Worm (Caenorhabditis elegans): Measurements from ENCODE around the gene kcnl-3.
A peak's percentile ranks its signal among the peaks of the same experiment; 100 is the strongest.

Gene kcnl-3

DNA sequence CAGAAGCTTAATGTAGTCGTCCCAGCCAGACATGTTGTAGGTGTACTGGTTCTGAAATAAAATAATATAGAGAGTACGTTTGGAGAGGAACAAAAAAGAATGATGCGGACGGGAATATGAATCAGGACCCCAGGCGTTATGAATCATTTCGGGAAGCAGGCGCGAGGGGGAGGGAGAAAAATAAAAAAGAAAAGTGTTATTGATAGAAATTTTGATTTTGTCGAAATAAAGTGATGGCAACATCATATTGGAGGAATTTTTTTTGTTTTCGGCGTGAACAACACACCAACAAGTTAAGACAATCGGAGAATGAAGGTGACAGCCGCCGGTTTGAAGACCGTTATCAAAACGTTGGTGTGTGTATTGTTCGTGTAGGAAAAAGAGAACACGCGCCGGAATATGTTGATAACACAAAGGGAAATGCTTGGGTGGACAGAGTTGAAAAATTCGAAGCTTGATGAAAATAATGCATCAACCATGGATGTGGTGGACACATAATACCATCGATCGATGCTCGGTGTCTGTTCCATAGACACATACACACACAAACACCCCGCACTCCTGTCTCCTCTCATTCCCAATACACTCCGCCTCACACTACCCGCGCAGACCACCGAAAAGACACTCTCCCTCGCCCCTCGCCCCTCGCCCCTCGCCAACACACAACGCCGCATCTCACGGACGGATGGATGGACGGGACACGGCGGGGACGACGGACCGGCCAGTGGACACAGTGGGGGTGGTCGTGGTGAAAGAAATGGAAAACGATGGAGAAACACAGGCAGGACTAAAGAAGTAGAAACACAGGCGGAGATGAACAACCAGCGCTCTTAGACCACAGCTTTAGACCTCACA, 32.4 kb upstream of the kcnl-3 start, which contains the start of gene pfn-2:
TSS of gene pfn-2 (minus strand) at position 51 of the 855 bp plus-strand sequence.
- TF ChIP-seq ztf-23 (GFP tag; IDR thresholded peaks at IDR 0.05) (peak; percentile 72; the same call in 1 of the 2 replicates), klf-2 (GFP tag; conservative IDR thresholded peaks at IDR 0.05) (0 out of 2 replicates have a peak, but pooled peaks have one; percentile 9), flt-1 (GFP tag; IDR thresholded peaks at IDR 0.05) (peak; percentile 57; the same call in 1 of the 2 replicates), cog-1 (tag; optimal IDR thresholded peaks at IDR 0.05) (no peak)

DNA sequence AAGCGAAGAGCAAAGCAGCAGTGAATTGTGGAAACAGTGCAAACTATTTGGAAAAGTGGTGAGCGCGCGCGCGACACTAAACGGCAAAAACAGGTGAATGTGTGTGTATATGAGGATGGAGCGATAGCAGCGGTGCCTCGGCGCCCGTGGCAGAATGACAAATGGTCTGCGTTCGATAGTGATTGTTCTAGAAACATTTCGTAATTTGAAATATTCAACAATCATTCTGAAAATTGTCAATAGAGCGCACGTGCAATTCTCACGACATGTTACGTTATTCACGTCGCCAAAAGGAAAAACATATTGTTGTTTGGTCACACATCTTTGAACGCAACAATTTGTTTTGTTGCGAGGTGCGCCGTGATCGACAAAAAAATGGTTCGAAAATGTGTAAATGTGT, 31.4 kb upstream of the kcnl-3 start:
- TF ChIP-seq med-1 (GFP tag; optimal IDR thresholded peaks at IDR 0.05; ENCODE audit: insufficient read depth) = no peak
- TF ChIP-seq ref-1 (GFP tag; conservative IDR thresholded peaks at IDR 0.05) = no peak

DNA sequence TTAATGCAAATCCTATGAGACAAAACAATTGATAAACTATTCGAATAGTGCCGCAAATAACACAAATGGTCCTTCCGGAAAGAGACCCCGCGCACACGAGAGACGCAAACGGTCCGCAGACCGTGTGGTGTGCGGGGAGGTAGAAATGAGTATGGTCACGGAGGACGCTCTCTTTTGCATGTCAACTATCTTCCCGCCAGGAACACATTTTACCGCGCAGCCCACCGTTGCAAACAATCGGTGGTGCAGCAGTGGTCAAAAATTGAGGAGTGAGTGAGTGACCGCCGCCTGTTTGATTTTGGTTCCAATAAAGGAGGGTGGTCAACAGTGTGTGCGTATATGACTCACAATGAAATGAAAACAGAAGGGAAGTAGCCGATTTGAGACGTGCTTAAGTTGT, 26.0 kb upstream of the kcnl-3 start:
- TF ChIP-seq med-1 (GFP tag; optimal IDR thresholded peaks at IDR 0.05; ENCODE audit: insufficient read depth) (no peak), cog-1 (tag; optimal IDR thresholded peaks at IDR 0.05) (peak; percentile 23), ref-1 (GFP tag; conservative IDR thresholded peaks at IDR 0.05) (no peak), ztf-23 (GFP tag; IDR thresholded peaks at IDR 0.05) (no peak), ztf-29 (GFP tag; IDR thresholded peaks at IDR 0.05) (no peak), T22C8.4 (GFP tag; IDR thresholded peaks at IDR 0.05) (no peak)

DNA sequence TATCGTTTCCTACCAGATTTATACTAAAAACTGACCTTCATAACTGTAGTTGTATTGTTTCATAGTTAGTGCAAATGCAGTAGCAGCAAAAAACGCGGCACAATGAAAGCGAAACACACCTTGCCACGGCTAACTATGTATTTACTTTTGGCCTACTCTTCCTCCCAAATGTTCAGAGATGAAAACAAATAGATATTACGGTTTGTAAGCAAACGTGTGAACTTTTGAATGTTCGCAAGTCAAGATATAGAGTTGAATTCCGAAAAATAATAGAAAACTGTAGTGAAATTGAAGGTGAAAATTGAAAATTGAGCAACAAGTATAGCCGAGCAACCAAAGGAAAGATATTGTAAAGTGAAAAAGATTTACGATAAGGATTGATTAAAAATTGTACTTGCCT, 22.4 kb upstream of the kcnl-3 start, which contains the start of gene chtl-1:
TSS of gene chtl-1 (minus strand) at position 101 of the 400 bp plus-strand sequence.
- TF ChIP-seq ztf-29 (GFP tag; IDR thresholded peaks at IDR 0.05) = no peak
- TF ChIP-seq med-1 (GFP tag; optimal IDR thresholded peaks at IDR 0.05; ENCODE audit: insufficient read depth) = no peak
- TF ChIP-seq T22C8.4 (GFP tag; IDR thresholded peaks at IDR 0.05) = no peak

ce11 chrX:5365437-5365836, 21.2 kb upstream of the kcnl-3 start, which contains the start of gene F35C8.5:
F35C8.5 (plus strand) TSS chrX:5365813.
- TF ChIP-seq klf-2 (GFP tag; conservative IDR thresholded peaks at IDR 0.05) = no peak
- TF ChIP-seq ztf-29 (GFP tag; IDR thresholded peaks at IDR 0.05) = no peak
- TF ChIP-seq ztf-23 (GFP tag; IDR thresholded peaks at IDR 0.05) = no peak
- no peak for TF ChIP-seq flt-1 (GFP tag; IDR thresholded peaks at IDR 0.05)
- no peak for TF ChIP-seq cog-1 (tag; optimal IDR thresholded peaks at IDR 0.05)

ce11 chrX:5366613-5367012, 20.0 kb upstream of the kcnl-3 start:
- TF ChIP-seq ztf-29 (GFP tag; IDR thresholded peaks at IDR 0.05) = no peak
- TF ChIP-seq ztf-23 (GFP tag; IDR thresholded peaks at IDR 0.05) = no peak
- TF ChIP-seq flt-1 (GFP tag; IDR thresholded peaks at IDR 0.05) = no peak
- no peak for TF ChIP-seq cog-1 (tag; optimal IDR thresholded peaks at IDR 0.05)
- TF ChIP-seq tab-1 (GFP tag; IDR thresholded peaks at IDR 0.05) = no peak
- no peak for TF ChIP-seq ref-1 (GFP tag; conservative IDR thresholded peaks at IDR 0.05)
- TF ChIP-seq klf-2 (GFP tag; conservative IDR thresholded peaks at IDR 0.05) = no peak
- no peak for TF ChIP-seq T22C8.4 (GFP tag; IDR thresholded peaks at IDR 0.05)
- TF ChIP-seq med-1 (GFP tag; optimal IDR thresholded peaks at IDR 0.05; ENCODE audit: insufficient read depth) = no peak

DNA sequence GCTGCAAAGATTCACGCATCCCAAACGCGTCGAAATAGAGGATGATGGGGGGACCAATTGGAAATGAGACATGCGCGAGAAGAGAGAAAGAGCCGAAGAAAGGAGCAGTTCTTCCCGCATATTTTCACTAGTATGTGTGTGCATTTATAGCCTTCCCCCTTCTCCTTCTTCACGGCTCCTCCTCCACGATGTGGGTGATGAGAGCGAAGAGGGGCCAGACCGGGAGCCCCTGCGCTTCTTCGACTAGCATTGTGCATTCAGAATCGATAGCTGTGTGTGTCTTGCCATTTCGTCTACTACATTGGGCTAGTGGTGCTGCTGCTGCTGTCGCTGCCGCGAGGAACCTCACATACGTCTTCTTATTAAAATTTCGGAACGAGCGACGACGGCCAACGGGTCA, 18.4 kb upstream of the kcnl-3 start, which contains the start of gene jkk-1:
TSS of gene jkk-1 (plus strand) at position 249 of the 400 bp plus-strand sequence.
- TF ChIP-seq cog-1 (tag; optimal IDR thresholded peaks at IDR 0.05) (peak; percentile 17), T22C8.4 (GFP tag; IDR thresholded peaks at IDR 0.05) (no peak), ztf-29 (GFP tag; IDR thresholded peaks at IDR 0.05) (no peak), ztf-23 (GFP tag; IDR thresholded peaks at IDR 0.05) (no peak), klf-2 (GFP tag; conservative IDR thresholded peaks at IDR 0.05) (no peak), ref-1 (GFP tag; conservative IDR thresholded peaks at IDR 0.05) (no peak), flt-1 (GFP tag; IDR thresholded peaks at IDR 0.05) (no peak), tab-1 (GFP tag; IDR thresholded peaks at IDR 0.05) (no peak)

ce11 chrX:5370605-5371004, 16.1 kb upstream of the kcnl-3 start:
- TF ChIP-seq ztf-29 (GFP tag; IDR thresholded peaks at IDR 0.05) (no peak), ztf-23 (GFP tag; IDR thresholded peaks at IDR 0.05) (no peak), klf-2 (GFP tag; conservative IDR thresholded peaks at IDR 0.05) (no peak), T22C8.4 (GFP tag; IDR thresholded peaks at IDR 0.05) (no peak), flt-1 (GFP tag; IDR thresholded peaks at IDR 0.05) (no peak), med-1 (GFP tag; optimal IDR thresholded peaks at IDR 0.05; ENCODE audit: insufficient read depth) (no peak), cog-1 (tag; optimal IDR thresholded peaks at IDR 0.05) (no peak), ref-1 (GFP tag; conservative IDR thresholded peaks at IDR 0.05) (no peak), tab-1 (GFP tag; IDR thresholded peaks at IDR 0.05) (no peak)

DNA sequence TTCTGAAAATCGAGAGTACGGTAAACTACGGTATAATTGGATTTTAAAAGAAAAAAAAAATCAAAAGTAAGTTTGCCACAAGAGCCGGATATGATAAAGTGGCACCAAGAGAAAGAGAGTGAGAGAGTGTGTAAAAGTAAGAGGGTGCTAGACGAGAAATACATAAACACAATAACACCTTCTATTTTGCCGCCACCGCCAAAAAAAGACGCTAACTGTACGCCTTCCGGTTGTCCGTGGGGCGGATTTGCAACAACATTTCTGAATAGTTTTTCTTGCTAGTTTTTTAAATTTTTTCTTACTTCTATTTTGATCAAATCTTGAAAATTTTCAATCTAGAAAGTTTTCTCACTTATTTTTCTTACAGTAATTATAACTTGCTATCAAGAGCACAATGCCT, 14.0 kb upstream of the kcnl-3 start, which contains the start of gene F35C8.8:
TSS of gene F35C8.8 (minus strand) at position 2 of the 400 bp plus-strand sequence.
- TF ChIP-seq ztf-23 (GFP tag; IDR thresholded peaks at IDR 0.05) (no peak), tab-1 (GFP tag; IDR thresholded peaks at IDR 0.05) (no peak), T22C8.4 (GFP tag; IDR thresholded peaks at IDR 0.05) (no peak), ztf-29 (GFP tag; IDR thresholded peaks at IDR 0.05) (no peak), cog-1 (tag; optimal IDR thresholded peaks at IDR 0.05) (no peak), med-1 (GFP tag; optimal IDR thresholded peaks at IDR 0.05; ENCODE audit: insufficient read depth) (no peak), ref-1 (GFP tag; conservative IDR thresholded peaks at IDR 0.05) (no peak), flt-1 (GFP tag; IDR thresholded peaks at IDR 0.05) (no peak), klf-2 (GFP tag; conservative IDR thresholded peaks at IDR 0.05) (no peak)

- TF ChIP-seq tab-1 (GFP tag; IDR thresholded peaks at IDR 0.05) = no peak
- TF ChIP-seq cog-1 (tag; optimal IDR thresholded peaks at IDR 0.05) = no peak
- TF ChIP-seq ztf-29 (GFP tag; IDR thresholded peaks at IDR 0.05) = no peak
- TF ChIP-seq klf-2 (GFP tag; conservative IDR thresholded peaks at IDR 0.05) = no peak
- no peak for TF ChIP-seq med-1 (GFP tag; optimal IDR thresholded peaks at IDR 0.05; ENCODE audit: insufficient read depth)
- TF ChIP-seq T22C8.4 (GFP tag; IDR thresholded peaks at IDR 0.05) = no peak
- no peak for TF ChIP-seq ref-1 (GFP tag; conservative IDR thresholded peaks at IDR 0.05)
- TF ChIP-seq flt-1 (GFP tag; IDR thresholded peaks at IDR 0.05) = no peak
- TF ChIP-seq ztf-23 (GFP tag; IDR thresholded peaks at IDR 0.05) = no peak
Observed at ce11 chrX:5373597-5373996, 13.1 kb upstream of the kcnl-3 start.

Measured in whole organism, midembryonic.